Fruit fly (Drosophila melanogaster) whole organism, embryonic: Measurements from ENCODE around the gene Hr38.

Experiments used
- ATbp ChIP-seq: fragments of 200-800 bp; sonication (Bioruptor generic); optimal IDR thresholded peaks from 2 replicates; lab custom pipeline; 2017; ENCODE audit warnings: missing biosample characterization, mild to moderate bottlenecking, missing genetic modification characterization, missing genetic modification reagents
- Abd-B ChIP-seq: fragments of 200-800 bp; sonication (Bioruptor generic); optimal IDR thresholded peaks from 2 replicates; lab custom pipeline; 2018; ENCODE audit warnings: missing biosample characterization, mild to moderate bottlenecking, missing genetic modification characterization, moderate library complexity
- Atf-2 ChIP-seq: fragments of 200-800 bp; sonication (Bioruptor generic); optimal IDR thresholded peaks from 2 replicates; lab custom pipeline; 2016; ENCODE audit warnings: missing biosample characterization, missing genetic modification characterization
- Atf3 ChIP-seq: fragments of 200-800 bp; sonication (Bioruptor generic); optimal IDR thresholded peaks from 3 replicates; lab custom pipeline; 2016; ENCODE audit warnings: missing biosample characterization, missing genetic modification characterization
- Awh ChIP-seq: fragments of 200-800 bp; sonication (Bioruptor generic); IDR thresholded peaks from 2 replicates; pipeline ENCODE4, ENCODE4 v1.3.6; 2022; ENCODE audit warnings: missing biosample characterization, missing genetic modification characterization
- B-H2 ChIP-seq: fragments of 200-800 bp; sonication (Bioruptor generic); optimal IDR thresholded peaks from 2 replicates; lab custom pipeline; 2018; ENCODE audit warnings: missing biosample characterization, mild to moderate bottlenecking, missing genetic modification characterization
- Bgb ChIP-seq: fragments of 200-800 bp; sonication (Bioruptor generic); IDR thresholded peaks from 2 replicates; pipeline ENCODE4 v1.3.6; 2022; ENCODE audit warnings: missing biosample characterization, missing genetic modification characterization; ENCODE audit not compliant: partially characterized antibody
- CG10565 ChIP-seq: fragments of 200-800 bp; sonication (Bioruptor generic); optimal IDR thresholded peaks from 3 replicates; lab custom pipeline; 2016; ENCODE audit warnings: missing biosample characterization, mild to moderate bottlenecking, missing genetic modification characterization
- CG10959 ChIP-seq: fragments of 200-800 bp; sonication (Bioruptor generic); IDR thresholded peaks from 2 replicates; pipeline ENCODE4 v1.3.6; 2022; ENCODE audit warnings: missing biosample characterization, missing genetic modification characterization
- CG11093 ChIP-seq: fragments of 200-800 bp; sonication (Bioruptor generic); IDR thresholded peaks from 3 replicates; pipeline ENCODE4 v1.3.6; 2022; ENCODE audit warnings: missing biosample characterization, missing genetic modification characterization
- CG12236 ChIP-seq: fragments of 200-800 bp; sonication (Bioruptor generic); optimal IDR thresholded peaks from 2 replicates; lab custom pipeline; 2016; ENCODE audit warnings: missing biosample characterization, missing genetic modification characterization
- CG12299 ChIP-seq: fragments of 200-800 bp; sonication (Bioruptor generic); optimal IDR thresholded peaks from 2 replicates; lab custom pipeline; 2018; ENCODE audit warnings: missing biosample characterization, mild to moderate bottlenecking, missing genetic modification characterization
- CG1529 ChIP-seq: fragments of 200-800 bp; sonication (Bioruptor generic); optimal IDR thresholded peaks from 3 replicates; lab custom pipeline; 2018; ENCODE audit warnings: missing biosample characterization, missing genetic modification characterization
- CG31388 ChIP-seq: fragments of 200-800 bp; sonication (Bioruptor generic); optimal IDR thresholded peaks from 2 replicates; lab custom pipeline; 2016; ENCODE audit warnings: missing biosample characterization, missing genetic modification characterization
- CG32532 ChIP-seq: fragments of 200-800 bp; sonication (Bioruptor generic); IDR thresholded peaks from 2 replicates; pipeline ENCODE4 v1.3.6; 2022; ENCODE audit warnings: missing biosample characterization, missing genetic modification characterization
- CG32767 ChIP-seq: fragments of 200-800 bp; sonication (Bioruptor generic); IDR thresholded peaks from 2 replicates; pipeline ENCODE4 v1.3.6; 2022; ENCODE audit warnings: missing biosample characterization, missing genetic modification characterization
- CG33213 ChIP-seq: fragments of 200-800 bp; sonication (Bioruptor generic); optimal IDR thresholded peaks from 3 replicates; lab custom pipeline; 2016; ENCODE audit warnings: missing biosample characterization, missing genetic modification characterization
- CG34224 ChIP-seq: fragments of 200-800 bp; sonication (Bioruptor generic); IDR thresholded peaks from 3 replicates; pipeline ENCODE4 v1.3.6; 2022; ENCODE audit warnings: missing biosample characterization, missing genetic modification characterization; ENCODE audit not compliant: partially characterized antibody
- CG43689 ChIP-seq: fragments of 200-800 bp; sonication (Bioruptor generic); IDR thresholded peaks from 2 replicates; pipeline ENCODE4 v1.3.6; 2022; ENCODE audit warnings: missing biosample characterization, missing genetic modification characterization
- CG4404 ChIP-seq: fragments of 200-800 bp; sonication (Bioruptor generic); IDR thresholded peaks from 2 replicates; pipeline ENCODE4 v1.3.6; 2022; ENCODE audit warnings: missing biosample characterization, missing genetic modification characterization
- CG7271 ChIP-seq: fragments of 200-800 bp; sonication (Bioruptor generic); optimal IDR thresholded peaks from 2 replicates; lab custom pipeline; 2018; ENCODE audit warnings: missing biosample characterization, mild to moderate bottlenecking, missing genetic modification characterization, moderate library complexity
- CG8478 ChIP-seq: fragments of >200 bp; optimal IDR thresholded peaks from 2 replicates; lab custom pipeline; 2018
- CG9215 ChIP-seq: fragments of 200-800 bp; sonication (Bioruptor generic); IDR thresholded peaks from 2 replicates; pipeline ENCODE4 v1.3.6; 2022; ENCODE audit warnings: missing biosample characterization, missing genetic modification characterization
- CG9797 ChIP-seq: fragments of 200-800 bp; sonication (Bioruptor generic); optimal IDR thresholded peaks from 3 replicates; lab custom pipeline; 2018; ENCODE audit warnings: missing biosample characterization, mild to moderate bottlenecking, missing genetic modification characterization
- CkIIα-i1 ChIP-seq: fragments of 200-800 bp; sonication (Bioruptor generic); IDR thresholded peaks from 2 replicates; pipeline ENCODE4 v1.3.6; 2022; ENCODE audit warnings: missing biosample characterization, missing genetic modification characterization
- ERR ChIP-seq: fragments of 200-800 bp; sonication (Bioruptor generic); optimal IDR thresholded peaks from 2 replicates; lab custom pipeline; 2016; ENCODE audit warnings: missing biosample characterization, missing genetic modification characterization
- GATAe ChIP-seq: fragments of 200-800 bp; sonication (Bioruptor generic); conservative IDR thresholded peaks from 2 replicates; pipeline ENCODE4 v1.3.6; 2022; ENCODE audit warnings: missing biosample characterization, missing genetic modification characterization
- Myb ChIP-seq: fragments of 200-800 bp; sonication (Bioruptor generic); optimal IDR thresholded peaks from 2 replicates; lab custom pipeline; 2016; ENCODE audit warnings: missing biosample characterization, missing genetic modification characterization
- NFAT ChIP-seq: fragments of 200-800 bp; sonication (Bioruptor generic); IDR thresholded peaks from 2 replicates; pipeline ENCODE4 v1.3.6; 2022; ENCODE audit warnings: missing biosample characterization, missing genetic modification characterization
- NfI ChIP-seq: fragments of 200-800 bp; sonication (Bioruptor generic); optimal IDR thresholded peaks from 3 replicates; lab custom pipeline; 2018; ENCODE audit warnings: missing biosample characterization, mild to moderate bottlenecking, missing genetic modification characterization, moderate library complexity
- Pdp1 ChIP-seq, 2 experiments: fragments of 200-800 bp; sonication (Bioruptor generic); optimal IDR thresholded peaks; 3 replicates each; lab custom pipeline; 2016; ENCODE audit warnings: missing biosample characterization in 2 of 2, missing genetic modification characterization in 2 of 2, mild to moderate bottlenecking in 1 of 2, moderate library complexity in 1 of 2
- Ptx1 ChIP-seq: fragments of 200-800 bp; sonication (Bioruptor generic); IDR thresholded peaks from 2 replicates; pipeline ENCODE4 v1.3.6; 2022; ENCODE audit warnings: missing biosample characterization, missing genetic modification characterization
- Rfx ChIP-seq: fragments of 200-800 bp; sonication (Bioruptor generic); IDR thresholded peaks from 2 replicates; pipeline ENCODE4 v1.3.6; 2022; ENCODE audit warnings: missing biosample characterization, missing genetic modification characterization
- Scr ChIP-seq: fragments of 200-800 bp; sonication (Bioruptor generic); IDR thresholded peaks from 2 replicates; pipeline ENCODE4 v1.3.6; 2022; ENCODE audit warnings: missing biosample characterization, missing genetic modification characterization; ENCODE audit not compliant: partially characterized antibody
- aop ChIP-seq: fragments of 200-800 bp; sonication (Bioruptor generic); IDR thresholded peaks from 2 replicates; pipeline ENCODE4 v1.3.6; 2022; ENCODE audit warnings: missing biosample characterization, missing genetic modification characterization
- bcd ChIP-seq: fragments of 200-800 bp; sonication (Bioruptor generic); optimal IDR thresholded peaks from 2 replicates; lab custom pipeline; 2017; ENCODE audit warnings: missing biosample characterization, mild to moderate bottlenecking, missing genetic modification characterization
- da ChIP-seq: fragments of 200-800 bp; sonication (Bioruptor generic); optimal IDR thresholded peaks from 2 replicates; lab custom pipeline; 2016; ENCODE audit warnings: missing biosample characterization, missing genetic modification characterization
- fru ChIP-seq: fragments of >200 bp; optimal IDR thresholded peaks from 2 replicates; lab custom pipeline; 2017
- fu2 ChIP-seq: fragments of 200-800 bp; sonication (Bioruptor generic); optimal IDR thresholded peaks from 2 replicates; lab custom pipeline; 2016; ENCODE audit warnings: missing biosample characterization, missing genetic modification characterization
- kni ChIP-seq: fragments of 200-800 bp; sonication (Bioruptor generic); optimal IDR thresholded peaks from 3 replicates; lab custom pipeline; 2017; ENCODE audit warnings: mild to moderate bottlenecking, missing biosample characterization, missing genetic modification reagents, missing genetic modification characterization
- lmd ChIP-seq: fragments of 200-800 bp; sonication (Bioruptor generic); IDR thresholded peaks from 2 replicates; pipeline ENCODE4 v1.3.6; 2022; ENCODE audit warnings: missing biosample characterization, missing genetic modification characterization
- mam ChIP-seq: fragments of 200-800 bp; sonication (Bioruptor generic); optimal IDR thresholded peaks from 3 replicates; lab custom pipeline; 2016; ENCODE audit warnings: missing biosample characterization, missing genetic modification characterization
- nmo ChIP-seq: fragments of 200-800 bp; sonication (Bioruptor generic); optimal IDR thresholded peaks from 2 replicates; lab custom pipeline; 2018; ENCODE audit warnings: missing biosample characterization, mild to moderate bottlenecking, missing genetic modification characterization, moderate library complexity
- p53 ChIP-seq: fragments of 200-800 bp; sonication (Bioruptor generic); optimal IDR thresholded peaks from 2 replicates; lab custom pipeline; 2016; ENCODE audit warnings: missing biosample characterization, missing genetic modification characterization
- pfk ChIP-seq: fragments of 200-800 bp; sonication (Bioruptor generic); optimal IDR thresholded peaks from 2 replicates; lab custom pipeline; 2018; ENCODE audit warnings: missing biosample characterization, mild to moderate bottlenecking, missing genetic modification characterization, moderate library complexity
- pho ChIP-seq: fragments of 200-800 bp; sonication (Bioruptor generic); optimal IDR thresholded peaks from 2 replicates; lab custom pipeline; 2016; ENCODE audit warnings: missing biosample characterization, missing genetic modification characterization
- pita ChIP-seq: fragments of 200-800 bp; sonication (Bioruptor generic); optimal IDR thresholded peaks from 2 replicates; lab custom pipeline; 2017; ENCODE audit warnings: missing biosample characterization, mild to moderate bottlenecking, missing genetic modification characterization
- rib ChIP-seq: fragments of 200-800 bp; sonication (Bioruptor generic); IDR thresholded peaks from 2 replicates; pipeline ENCODE4 v1.3.6; 2022; ENCODE audit warnings: missing biosample characterization, missing genetic modification characterization
- sc ChIP-seq, 3 experiments: fragments of >200 bp in 2 of 3; fragments of 200-800 bp in 1 of 3; sonication (Bioruptor generic) in 1 of 3; optimal IDR thresholded peaks; 2 replicates in 2 of 3; 3 replicates in 1 of 3; lab custom pipeline; 2017; ENCODE audit warnings: mild to moderate bottlenecking in 1 of 3, missing biosample characterization in 1 of 3, missing genetic modification characterization in 1 of 3, missing genetic modification reagents in 1 of 3
- trem ChIP-seq: fragments of 200-800 bp; optimal IDR thresholded peaks from 3 replicates; lab custom pipeline; 2019; ENCODE audit warnings: missing biosample characterization, mild to moderate bottlenecking, missing genetic modification characterization, moderate library complexity
- tup ChIP-seq: fragments of 200-800 bp; sonication (Bioruptor generic); optimal IDR thresholded peaks from 2 replicates; lab custom pipeline; 2016; ENCODE audit warnings: missing biosample characterization, mild to moderate bottlenecking, missing genetic modification characterization, moderate library complexity

Hr38 gene

dm6 chr2L:20758847-20759465 lies 44.6 kb upstream of the Hr38 start (continued):
- peak; percentile 50 for TF ChIP-seq CG12299 (tag; lab: Kevin White, UChicago)
- no peak for TF ChIP-seq B-H2 (GFP tag; lab: Kevin White, UChicago)
- TF ChIP-seq Scr (GFP tag; lab: Robert Waterston, UW) = no peak
- TF ChIP-seq NfI (GFP tag; lab: Kevin White, UChicago) = peak; percentile 67
- no peak for TF ChIP-seq CG32767 (GFP tag; lab: Robert Waterston, UW)
- no peak for TF ChIP-seq CG7271 (tag; lab: Kevin White, UChicago)
- TF ChIP-seq CG1529 (GFP tag; lab: Kevin White, UChicago) = no peak
- peak; percentile 66 for TF ChIP-seq trem
- peak; percentile 90 for TF ChIP-seq CG32532 (GFP tag; lab: Robert Waterston, UW)
- peak; percentile 26; the same call in 1 of the 2 replicates for TF ChIP-seq GATAe (GFP tag; lab: Robert Waterston, UW)
- no peak for TF ChIP-seq CkIIα-i1 (GFP tag; lab: Robert Waterston, UW)
- TF ChIP-seq Myb = peak; percentile 19
- TF ChIP-seq da = no peak
- no peak for TF ChIP-seq Bgb (GFP tag; lab: Robert Waterston, UW)
- TF ChIP-seq bcd = peak; percentile 78
- no peak for TF ChIP-seq CG34224 (GFP tag; lab: Robert Waterston, UW)
- TF ChIP-seq sc (optimal IDR thresholded peaks at IDR 0.05; lab: Kevin White, UChicago) = no peak
- no peak for TF ChIP-seq sc (GFP tag; optimal IDR thresholded peaks at IDR 0.05; lab: Kevin White, UChicago)
- peak; percentile 70 for TF ChIP-seq mam (GFP tag; lab: Kevin White, UChicago)
- TF ChIP-seq CG43689 (GFP tag; lab: Robert Waterston, UW) = peak; percentile 54; the same call in 1 of the 2 replicates
- TF ChIP-seq CG10959 (GFP tag; lab: Robert Waterston, UW) = peak; percentile 42
- peak; percentile 55 for TF ChIP-seq Abd-B (GFP tag; lab: Kevin White, UChicago)
- TF ChIP-seq tup (GFP tag; lab: Kevin White, UChicago) = no peak
- no peak for TF ChIP-seq CG31388 (GFP tag; lab: Kevin White, UChicago)
- TF ChIP-seq kni (GFP tag; lab: Kevin White, UChicago) = no peak
- TF ChIP-seq CG9215 (GFP tag; lab: Robert Waterston, UW) = peak; percentile 73
- no peak for TF ChIP-seq pfk
- no peak for TF ChIP-seq CG9797 (GFP tag; lab: Kevin White, UChicago)
- no peak for TF ChIP-seq fru (lab: Kevin White, UChicago)
- TF ChIP-seq pho (GFP tag; lab: Kevin White, UChicago) = peak; percentile 40
- TF ChIP-seq ERR (GFP tag; lab: Kevin White, UChicago) = no peak
- TF ChIP-seq CG8478 = no peak
- no peak for TF ChIP-seq CG10565
- peak; percentile 66; the same call in 1 of the 2 replicates for TF ChIP-seq rib
- TF ChIP-seq CG11093 (GFP tag; lab: Robert Waterston, UW) = no peak
- TF ChIP-seq Atf3 (GFP tag; lab: Kevin White, UChicago) = no peak
- TF ChIP-seq ATbp (GFP tag; lab: Kevin White, UChicago) = peak; percentile 43
- peak; percentile 30 for TF ChIP-seq Atf-2 (GFP tag; lab: Kevin White, UChicago)
- no peak for TF ChIP-seq pita (GFP tag; lab: Kevin White, UChicago)
- TF ChIP-seq Awh (GFP tag; lab: Robert Waterston, UW) = no peak
- peak; percentile 74 for TF ChIP-seq Ptx1 (GFP tag; lab: Robert Waterston, UW)
- TF ChIP-seq NFAT (GFP tag; lab: Robert Waterston, UW) = peak; percentile 78
- TF ChIP-seq nmo = peak; percentile 30
- peak; percentile 11 for TF ChIP-seq CG12236 (GFP tag; lab: Kevin White, UChicago)
- TF ChIP-seq p53 (GFP tag; lab: Kevin White, UChicago) = no peak
- peak; percentile 64 for TF ChIP-seq CG4404
- TF ChIP-seq fu2 (GFP tag; lab: Kevin White, UChicago) = peak; percentile 42
- peak; percentile 40 for TF ChIP-seq CG33213
- peak; percentile 91 for TF ChIP-seq Rfx (GFP tag; lab: Robert Waterston, UW)
- no peak for TF ChIP-seq aop (GFP tag; lab: Robert Waterston, UW)
- peak; percentile 77 for TF ChIP-seq lmd
- peak in 1 of 2 experiments; percentile 56 for TF ChIP-seq Pdp1 (GFP tag; optimal IDR thresholded peaks at IDR 0.05; lab: Kevin White, UChicago)
